Worm (Caenorhabditis elegans): ENCODE measurements around the gene nspg-12.

nspg-12 gene

ce11 chrX:5256999-5257398 is at the start of gene nspg-12:
nspg-12 (plus strand) TSS chrX:5257299.
- TF ChIP-seq flt-1 (GFP tag; IDR thresholded peaks at IDR 0.05) (no peak), T22C8.4 (GFP tag; IDR thresholded peaks at IDR 0.05) (no peak), ref-1 (GFP tag; conservative IDR thresholded peaks at IDR 0.05) (no peak), ztf-29 (GFP tag; IDR thresholded peaks at IDR 0.05) (no peak), klf-2 (GFP tag; conservative IDR thresholded peaks at IDR 0.05) (no peak), cog-1 (tag; optimal IDR thresholded peaks at IDR 0.05) (no peak), med-1 (GFP tag; optimal IDR thresholded peaks at IDR 0.05; ENCODE audit: insufficient read depth) (no peak), ztf-23 (GFP tag; IDR thresholded peaks at IDR 0.05) (no peak), tab-1 (GFP tag; IDR thresholded peaks at IDR 0.05) (no peak)

- TF ChIP-seq klf-2 (GFP tag; conservative IDR thresholded peaks at IDR 0.05) (no peak), ztf-23 (GFP tag; IDR thresholded peaks at IDR 0.05) (no peak), flt-1 (GFP tag; IDR thresholded peaks at IDR 0.05) (0 out of 2 replicates have a peak, but pooled peaks have one; percentile 30)
These were observed 49.3 kb upstream of the nspg-12 start for ce11 chrX:5207819-5208218.

- TF ChIP-seq ztf-23 (GFP tag; IDR thresholded peaks at IDR 0.05), result no peak
- no peak for TF ChIP-seq klf-2 (GFP tag; conservative IDR thresholded peaks at IDR 0.05)
- TF ChIP-seq flt-1 (GFP tag; IDR thresholded peaks at IDR 0.05), result no peak
- TF ChIP-seq ref-1 (GFP tag; conservative IDR thresholded peaks at IDR 0.05), result no peak
- TF ChIP-seq ztf-29 (GFP tag; IDR thresholded peaks at IDR 0.05), result no peak
These were observed 48.8 kb upstream of the nspg-12 start for ce11 chrX:5208326-5208725.

ce11 chrX:5208831-5209230 is 48.3 kb upstream of the nspg-12 start:
- TF ChIP-seq tab-1 (GFP tag; IDR thresholded peaks at IDR 0.05), result no peak
- no peak for TF ChIP-seq ztf-29 (GFP tag; IDR thresholded peaks at IDR 0.05)
- TF ChIP-seq ref-1 (GFP tag; conservative IDR thresholded peaks at IDR 0.05), result no peak
- TF ChIP-seq T22C8.4 (GFP tag; IDR thresholded peaks at IDR 0.05), result no peak
- no peak for TF ChIP-seq klf-2 (GFP tag; conservative IDR thresholded peaks at IDR 0.05)
- no peak for TF ChIP-seq cog-1 (tag; optimal IDR thresholded peaks at IDR 0.05)
- no peak for TF ChIP-seq ztf-23 (GFP tag; IDR thresholded peaks at IDR 0.05)

DNA sequence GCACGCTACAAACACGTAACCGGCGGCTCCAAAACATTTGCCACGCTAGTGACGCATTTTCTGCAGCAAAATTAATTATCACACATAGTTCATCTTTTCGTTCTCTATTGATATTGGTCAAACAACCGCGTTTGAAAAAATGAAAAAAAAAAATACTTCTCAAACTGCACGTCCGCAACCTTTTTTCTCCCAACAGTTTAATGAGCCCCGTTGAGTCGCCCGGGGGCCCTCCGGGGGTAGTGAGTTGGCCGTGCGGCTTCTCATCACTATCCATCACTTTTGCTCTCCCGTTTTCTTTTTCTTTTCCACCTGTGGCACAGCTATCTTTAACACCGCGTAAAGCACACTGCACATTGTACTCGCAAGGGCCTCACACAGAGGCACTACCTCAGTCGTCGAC is 47.7 kb upstream of the nspg-12 start:
- TF ChIP-seq ztf-23 (GFP tag; IDR thresholded peaks at IDR 0.05) (no peak), T22C8.4 (GFP tag; IDR thresholded peaks at IDR 0.05) (no peak), ref-1 (GFP tag; conservative IDR thresholded peaks at IDR 0.05) (no peak), ztf-29 (GFP tag; IDR thresholded peaks at IDR 0.05) (no peak), cog-1 (tag; optimal IDR thresholded peaks at IDR 0.05) (no peak), flt-1 (GFP tag; IDR thresholded peaks at IDR 0.05) (no peak), klf-2 (GFP tag; conservative IDR thresholded peaks at IDR 0.05) (no peak), tab-1 (GFP tag; IDR thresholded peaks at IDR 0.05) (no peak), med-1 (GFP tag; optimal IDR thresholded peaks at IDR 0.05; ENCODE audit: insufficient read depth) (no peak)

DNA sequence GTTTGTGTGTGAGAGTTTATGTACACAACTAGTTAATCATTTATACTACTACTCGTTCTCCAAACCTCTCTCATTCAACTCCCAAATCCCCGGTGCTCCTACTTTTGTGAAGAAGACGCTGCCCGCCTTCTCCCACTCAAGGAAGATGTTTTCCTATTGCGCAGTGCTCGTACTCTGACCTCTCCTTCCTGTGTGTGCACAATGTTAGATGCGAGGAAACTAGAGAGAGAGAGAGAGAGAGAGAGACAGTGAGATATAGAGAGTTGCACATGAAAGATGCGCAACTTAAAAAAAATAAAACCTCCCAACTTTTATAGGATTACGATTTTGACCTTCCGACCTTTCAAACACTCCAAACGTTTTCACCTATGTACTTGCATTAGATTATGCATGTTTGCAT is 46.6 kb upstream of the nspg-12 start:
- TF ChIP-seq klf-2 (GFP tag; conservative IDR thresholded peaks at IDR 0.05) (no peak), cog-1 (tag; optimal IDR thresholded peaks at IDR 0.05) (peak; percentile 35)

DNA sequence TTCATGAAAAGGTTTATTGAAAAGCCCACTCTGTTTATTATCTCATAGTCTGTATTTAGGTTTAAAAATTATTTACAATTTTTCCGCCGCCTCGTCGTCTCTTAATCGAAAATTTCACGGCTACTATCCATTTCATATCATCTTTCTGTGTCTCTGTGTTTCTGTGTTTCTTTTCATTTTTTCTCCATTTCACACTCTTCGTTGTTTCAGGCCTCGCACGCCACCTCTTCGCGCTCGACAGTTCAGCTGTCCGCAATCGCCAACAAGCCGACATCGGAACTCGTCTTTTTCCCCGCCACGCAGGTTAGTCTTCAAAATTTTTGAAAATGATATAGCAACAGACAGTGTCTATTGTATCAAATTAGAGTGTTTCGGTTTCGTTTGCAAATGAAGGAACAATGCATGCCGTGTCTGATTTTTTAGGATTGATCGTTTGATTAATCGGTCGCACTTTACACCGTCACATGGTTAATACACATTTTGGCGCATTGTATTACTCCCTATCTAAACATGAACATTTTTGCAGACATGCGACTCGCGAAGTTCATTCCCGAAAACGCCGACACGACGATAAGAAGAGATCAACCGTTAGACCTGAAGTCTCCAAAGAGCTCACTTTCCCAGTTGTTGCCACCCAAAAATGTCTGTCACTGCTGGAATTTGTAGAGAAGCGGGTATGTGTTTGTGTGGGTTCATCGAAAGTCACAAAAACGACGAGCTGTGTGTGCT is 46.0 kb upstream of the nspg-12 start:
- no peak for TF ChIP-seq ref-1 (GFP tag; conservative IDR thresholded peaks at IDR 0.05)
- no peak for TF ChIP-seq cog-1 (tag; optimal IDR thresholded peaks at IDR 0.05)

DNA sequence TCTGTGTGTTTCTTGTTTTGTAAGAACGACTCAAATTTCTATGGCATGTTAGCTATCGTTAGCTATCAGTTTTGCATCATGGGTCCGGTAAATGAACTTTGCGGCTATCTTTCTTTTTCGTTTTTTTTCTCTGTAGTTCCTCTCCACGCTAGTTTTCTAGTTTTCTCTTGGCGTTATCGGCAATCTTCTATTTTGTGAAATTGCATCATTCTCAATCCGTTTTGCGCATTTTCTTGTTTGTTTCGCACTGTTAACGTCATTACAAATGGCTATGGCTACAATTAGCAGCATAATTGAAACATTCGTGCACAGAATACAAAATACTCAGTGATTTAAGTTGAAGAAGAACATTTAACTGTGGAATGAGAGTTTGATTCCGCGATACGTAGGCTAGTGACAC is 44.1 kb upstream of the nspg-12 start:
- TF ChIP-seq med-1 (GFP tag; optimal IDR thresholded peaks at IDR 0.05; ENCODE audit: insufficient read depth) (no peak), klf-2 (GFP tag; conservative IDR thresholded peaks at IDR 0.05) (no peak), flt-1 (GFP tag; IDR thresholded peaks at IDR 0.05) (no peak), T22C8.4 (GFP tag; IDR thresholded peaks at IDR 0.05) (no peak), tab-1 (GFP tag; IDR thresholded peaks at IDR 0.05) (no peak), ref-1 (GFP tag; conservative IDR thresholded peaks at IDR 0.05) (no peak), ztf-29 (GFP tag; IDR thresholded peaks at IDR 0.05) (no peak), ztf-23 (GFP tag; IDR thresholded peaks at IDR 0.05) (no peak), cog-1 (tag; optimal IDR thresholded peaks at IDR 0.05) (no peak)

DNA sequence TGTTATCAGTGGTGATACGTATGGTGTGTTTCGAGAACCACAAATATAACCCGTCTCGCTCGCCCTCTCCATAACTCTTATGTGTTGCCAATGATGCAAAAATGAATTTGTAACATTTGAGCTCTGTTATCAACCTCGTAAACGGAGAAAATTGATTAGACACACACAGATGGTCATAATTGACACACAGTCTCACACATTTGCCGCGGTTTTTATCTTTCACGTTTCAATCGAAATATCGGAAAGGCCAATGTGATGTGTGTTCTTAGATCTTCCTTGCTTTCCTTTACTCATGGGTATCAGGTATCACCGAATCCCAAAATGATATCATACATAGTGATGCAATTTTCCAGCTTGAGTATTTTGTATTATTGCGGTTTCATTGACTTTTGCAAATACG is 43.5 kb upstream of the nspg-12 start:
- TF ChIP-seq klf-2 (GFP tag; conservative IDR thresholded peaks at IDR 0.05) (no peak), T22C8.4 (GFP tag; IDR thresholded peaks at IDR 0.05) (no peak), cog-1 (tag; optimal IDR thresholded peaks at IDR 0.05) (no peak), med-1 (GFP tag; optimal IDR thresholded peaks at IDR 0.05; ENCODE audit: insufficient read depth) (no peak), ztf-29 (GFP tag; IDR thresholded peaks at IDR 0.05) (no peak), flt-1 (GFP tag; IDR thresholded peaks at IDR 0.05) (no peak), tab-1 (GFP tag; IDR thresholded peaks at IDR 0.05) (no peak), ref-1 (GFP tag; conservative IDR thresholded peaks at IDR 0.05) (no peak), ztf-23 (GFP tag; IDR thresholded peaks at IDR 0.05) (no peak)

ce11 chrX:5214790-5215189 is 42.3 kb upstream of the nspg-12 start:
- TF ChIP-seq ztf-23 (GFP tag; IDR thresholded peaks at IDR 0.05) (0 out of 2 replicates have a peak, but pooled peaks have one; percentile 44), ztf-29 (GFP tag; IDR thresholded peaks at IDR 0.05) (no peak), flt-1 (GFP tag; IDR thresholded peaks at IDR 0.05) (no peak), T22C8.4 (GFP tag; IDR thresholded peaks at IDR 0.05) (no peak), klf-2 (GFP tag; conservative IDR thresholded peaks at IDR 0.05) (no peak), med-1 (GFP tag; optimal IDR thresholded peaks at IDR 0.05; ENCODE audit: insufficient read depth) (no peak)

- TF ChIP-seq klf-2 (GFP tag; conservative IDR thresholded peaks at IDR 0.05) (no peak), med-1 (GFP tag; optimal IDR thresholded peaks at IDR 0.05; ENCODE audit: insufficient read depth) (no peak), tab-1 (GFP tag; IDR thresholded peaks at IDR 0.05) (no peak), cog-1 (tag; optimal IDR thresholded peaks at IDR 0.05) (no peak), ztf-23 (GFP tag; IDR thresholded peaks at IDR 0.05) (no peak), flt-1 (GFP tag; IDR thresholded peaks at IDR 0.05) (no peak), T22C8.4 (GFP tag; IDR thresholded peaks at IDR 0.05) (no peak), ref-1 (GFP tag; conservative IDR thresholded peaks at IDR 0.05) (no peak), ztf-29 (GFP tag; IDR thresholded peaks at IDR 0.05) (no peak)
These were observed 41.0 kb upstream of the nspg-12 start, which contains the start of gene hrpa-2 for ce11 chrX:5216063-5216462. hrpa-2 (plus strand) TSS chrX:5216363.
